Fruit fly (Drosophila melanogaster) whole organism, pupa: ENCODE results near the gene CG5455.

Experiments used
- CG10348 ChIP-seq: fragments of 200-800 bp; sonication (Bioruptor generic); IDR thresholded peaks from 2 replicates; pipeline ENCODE4 v1.3.6; 2022; ENCODE audit warnings: missing biosample characterization, missing genetic modification characterization
- CG13204 ChIP-seq: fragments of 200-800 bp; sonication (Bioruptor generic); optimal IDR thresholded peaks from 2 replicates; lab custom pipeline; 2018; ENCODE audit warnings: missing biosample characterization, mild to moderate bottlenecking, missing genetic modification characterization, moderate library complexity
- CG14655 ChIP-seq: fragments of 200-800 bp; sonication (Bioruptor generic); optimal IDR thresholded peaks from 3 replicates; lab custom pipeline; 2017; ENCODE audit warnings: mild to moderate bottlenecking, missing biosample characterization, missing genetic modification reagents, missing genetic modification characterization
- CG17806 ChIP-seq: fragments of 200-800 bp; sonication (Bioruptor generic); optimal IDR thresholded peaks from 2 replicates; lab custom pipeline; 2018; ENCODE audit warnings: missing biosample characterization, mild to moderate bottlenecking, missing genetic modification characterization, moderate library complexity
- CG32121 ChIP-seq: fragments of 200-800 bp; sonication (Bioruptor generic); IDR thresholded peaks from 2 replicates; pipeline ENCODE4 v1.3.6; 2022; ENCODE audit warnings: missing biosample characterization, missing genetic modification characterization
- CG8301 ChIP-seq: fragments of 200-800 bp; sonication (Bioruptor generic); optimal IDR thresholded peaks from 2 replicates; lab custom pipeline; 2018; ENCODE audit warnings: missing biosample characterization, mild to moderate bottlenecking, missing genetic modification characterization
- Pif1A ChIP-seq: fragments of 200-800 bp; sonication (Bioruptor generic); optimal IDR thresholded peaks from 3 replicates; lab custom pipeline; 2016; ENCODE audit warnings: missing biosample characterization, missing genetic modification characterization
- Pif1B ChIP-seq: fragments of 200-800 bp; sonication (Bioruptor generic); optimal IDR thresholded peaks from 3 replicates; lab custom pipeline; 2016; ENCODE audit warnings: missing biosample characterization, missing genetic modification characterization
- fd96Ca ChIP-seq: fragments of 200-800 bp; sonication (Bioruptor generic); IDR thresholded peaks from 3 replicates; pipeline ENCODE4 v1.3.6; 2022; ENCODE audit warnings: missing biosample characterization, missing genetic modification characterization
- gl ChIP-seq: fragments of 200-800 bp; sonication (Bioruptor generic); optimal IDR thresholded peaks from 2 replicates; lab custom pipeline; 2018; ENCODE audit warnings: missing biosample characterization, mild to moderate bottlenecking, missing genetic modification characterization

dm6 chr3R:26456577-26456976, 4.8 kb upstream of the CG5455 start, which contains the start of gene CG14237:
- TF ChIP-seq CG8301 (tag; lab: Kevin White, UChicago) (no peak), CG17806 (tag; lab: Kevin White, UChicago) (no peak), CG32121 (GFP tag; lab: Robert Waterston, UW) (no peak), gl (tag; lab: Kevin White, UChicago) (no peak), CG14655 (GFP tag; lab: Kevin White, UChicago) (no peak), fd96Ca (GFP tag; lab: Robert Waterston, UW) (no peak), Pif1A (GFP tag; lab: Kevin White, UChicago) (no peak), CG13204 (GFP tag; lab: Kevin White, UChicago) (no peak), Pif1B (no peak), CG10348 (GFP tag; lab: Robert Waterston, UW) (no peak)
